Worm (Caenorhabditis elegans): ENCODE measurements around the gene srx-16.

- TF ChIP-seq cog-1 (tag; optimal IDR thresholded peaks at IDR 0.05) = no peak
- TF ChIP-seq flt-1 (GFP tag; IDR thresholded peaks at IDR 0.05) = no peak
- TF ChIP-seq tab-1 (GFP tag; IDR thresholded peaks at IDR 0.05) = no peak
- no peak for TF ChIP-seq ztf-23 (GFP tag; IDR thresholded peaks at IDR 0.05)
- TF ChIP-seq med-1 (GFP tag; optimal IDR thresholded peaks at IDR 0.05; ENCODE audit: insufficient read depth) = no peak
Measured at ce11 chrV:6928938-6929337, 47.2 kb upstream of the srx-16 start, which contains the start of gene unc-68.

Data from whole organism, midembryonic.